Worm (Caenorhabditis elegans) whole organism, L2 larva: ENCODE results near the gene F17C11.12.

Source experiments
- C34F6.9 ChIP-seq: fragments of 150-350 bp; optimal IDR thresholded peaks from 2 replicates; lab custom pipeline; 2014; ENCODE audit warnings: missing biosample characterization, missing genetic modification characterization
- F13H6.1 ChIP-seq: sonication (generic microtip); optimal IDR thresholded peaks from 2 replicates; lab custom pipeline; 2016; ENCODE audit warnings: missing genetic modification characterization, missing compliant biosample characterization
- R02D3.7 ChIP-seq: fragments of 150-350 bp; optimal IDR thresholded peaks from 2 replicates; lab custom pipeline; 2014; ENCODE audit warnings: missing biosample characterization, missing genetic modification characterization
- Y55F3AM.14 ChIP-seq: fragments of 200-800 bp; sonication (Bioruptor generic); optimal IDR thresholded peaks from 2 replicates; lab custom pipeline; 2018; ENCODE audit warnings: mild to moderate bottlenecking, missing genetic modification characterization, missing compliant biosample characterization
- ZK546.5 ChIP-seq: sonication (generic microtip); optimal IDR thresholded peaks from 2 replicates; lab custom pipeline; 2017; ENCODE audit warnings: missing biosample characterization, missing genetic modification characterization
- alr-1 ChIP-seq: fragments of 150-350 bp; optimal IDR thresholded peaks from 2 replicates; lab custom pipeline; 2014; ENCODE audit warnings: missing biosample characterization, missing genetic modification characterization
- aly-2 ChIP-seq: fragments of 150-350 bp; optimal IDR thresholded peaks from 2 replicates; lab custom pipeline; 2014; ENCODE audit warnings: missing biosample characterization, missing genetic modification characterization
- ama-1 ChIP-seq: fragments of 150-350 bp; optimal IDR thresholded peaks from 2 replicates; lab custom pipeline; 2018; ENCODE audit warnings: inconsistent platforms
- blmp-1 ChIP-seq: sonication (generic microtip); optimal IDR thresholded peaks from 2 replicates; lab custom pipeline; 2017; ENCODE audit warnings: missing genetic modification characterization, mild to moderate bottlenecking, missing compliant biosample characterization, antibody characterized with exemption, moderate library complexity; ENCODE audit not compliant: insufficient read depth
- ceh-16 ChIP-seq: fragments of 150-350 bp; optimal IDR thresholded peaks from 2 replicates; lab custom pipeline; 2014; ENCODE audit warnings: missing biosample characterization, missing genetic modification characterization
- crh-2 ChIP-seq: sonication (generic microtip); optimal IDR thresholded peaks from 2 replicates; lab custom pipeline; 2017; ENCODE audit warnings: missing biosample characterization, missing genetic modification characterization
- dmd-4 ChIP-seq: sonication (generic microtip); optimal IDR thresholded peaks from 2 replicates; lab custom pipeline; 2017; ENCODE audit warnings: missing biosample characterization, missing genetic modification characterization
- egl-27 ChIP-seq: sonication (generic microtip); optimal IDR thresholded peaks from 3 replicates; lab custom pipeline; 2017; ENCODE audit warnings: missing biosample characterization, missing genetic modification reagents, missing genetic modification characterization
- elt-1 ChIP-seq: fragments of 150-350 bp; optimal IDR thresholded peaks from 2 replicates; lab custom pipeline; 2014; ENCODE audit warnings: missing biosample characterization, missing genetic modification characterization
- elt-3 ChIP-seq: sonication (generic microtip); optimal IDR thresholded peaks from 2 replicates; lab custom pipeline; 2017; ENCODE audit warnings: missing biosample characterization, missing genetic modification characterization
- fos-1 ChIP-seq: fragments of 150-350 bp; optimal IDR thresholded peaks from 2 replicates; lab custom pipeline; 2014; ENCODE audit warnings: missing biosample characterization, missing genetic modification characterization
- gmeb-1 ChIP-seq: fragments of 150-350 bp; optimal IDR thresholded peaks from 2 replicates; lab custom pipeline; 2014; ENCODE audit warnings: missing biosample characterization, missing genetic modification characterization
- lin-11 ChIP-seq: fragments of 150-350 bp; sonication (generic microtip); optimal IDR thresholded peaks from 2 replicates; lab custom pipeline; 2014; ENCODE audit warnings: missing biosample characterization, missing genetic modification characterization, inconsistent platforms, mixed read lengths
- lin-13 ChIP-seq: fragments of 150-350 bp; optimal IDR thresholded peaks from 2 replicates; lab custom pipeline; 2014; ENCODE audit warnings: missing biosample characterization, missing genetic modification reagents, missing genetic modification characterization
- lin-39 ChIP-seq: fragments of 150-350 bp; optimal IDR thresholded peaks from 2 replicates; lab custom pipeline; 2014; ENCODE audit warnings: missing biosample characterization, missing genetic modification reagents, missing genetic modification characterization
- lsy-2 ChIP-seq, 2 experiments: fragments of 150-350 bp in 1 of 2; sonication (generic microtip) in 1 of 2; optimal IDR thresholded peaks; 2 replicates each; lab custom pipeline; 2014 to 2017; ENCODE audit warnings: missing biosample characterization in 2 of 2, missing genetic modification characterization in 2 of 2
- mab-5 ChIP-seq: fragments of 150-350 bp; optimal IDR thresholded peaks from 2 replicates; lab custom pipeline; 2014; ENCODE audit warnings: missing biosample characterization, missing genetic modification characterization
- mbf-1 ChIP-seq: sonication (generic microtip); optimal IDR thresholded peaks from 2 replicates; lab custom pipeline; 2017; ENCODE audit warnings: missing biosample characterization, missing genetic modification characterization
- mdl-1 ChIP-seq, 2 experiments: fragments of 150-350 bp in 1 of 2; sonication (generic microtip) in 1 of 2; optimal IDR thresholded peaks; 2 replicates each; lab custom pipeline; 2017; ENCODE audit warnings: missing biosample characterization in 2 of 2, missing genetic modification characterization in 2 of 2
- nhr-10 ChIP-seq: sonication (generic microtip); optimal IDR thresholded peaks from 2 replicates; lab custom pipeline; 2017; ENCODE audit warnings: missing biosample characterization, missing genetic modification characterization
- nhr-11 ChIP-seq: fragments of 150-350 bp; optimal IDR thresholded peaks from 2 replicates; lab custom pipeline; 2014; ENCODE audit warnings: missing biosample characterization, missing genetic modification characterization
- nhr-12 ChIP-seq: fragments of 150-350 bp; optimal IDR thresholded peaks from 2 replicates; lab custom pipeline; 2014; ENCODE audit warnings: missing biosample characterization, missing genetic modification characterization
- nhr-129 ChIP-seq: fragments of 150-350 bp; optimal IDR thresholded peaks from 2 replicates; lab custom pipeline; 2014; ENCODE audit warnings: missing biosample characterization, missing genetic modification characterization
- nhr-21 ChIP-seq: fragments of 150-350 bp; optimal IDR thresholded peaks from 2 replicates; lab custom pipeline; 2014; ENCODE audit warnings: missing biosample characterization, missing genetic modification characterization
- nhr-237 ChIP-seq: fragments of 150-350 bp; optimal IDR thresholded peaks from 2 replicates; lab custom pipeline; 2014; ENCODE audit warnings: missing biosample characterization, missing genetic modification characterization
- nhr-25 ChIP-seq: fragments of 150-350 bp; sonication (generic microtip); optimal IDR thresholded peaks from 3 replicates; lab custom pipeline; 2014; ENCODE audit warnings: missing biosample characterization, missing genetic modification characterization
- nhr-6 ChIP-seq: fragments of 150-350 bp; optimal IDR thresholded peaks from 2 replicates; lab custom pipeline; 2014; ENCODE audit warnings: missing biosample characterization, missing genetic modification characterization
- nhr-77 ChIP-seq: fragments of 150-350 bp; optimal IDR thresholded peaks from 2 replicates; lab custom pipeline; 2014; ENCODE audit warnings: missing biosample characterization, missing genetic modification characterization
- peb-1 ChIP-seq: fragments of 150-350 bp; optimal IDR thresholded peaks from 2 replicates; lab custom pipeline; 2014; ENCODE audit warnings: missing biosample characterization, missing genetic modification characterization
- sem-4 ChIP-seq: fragments of 150-350 bp; optimal IDR thresholded peaks from 2 replicates; lab custom pipeline; 2014; ENCODE audit warnings: missing biosample characterization, missing genetic modification reagents, missing genetic modification characterization
- skn-1 ChIP-seq: sonication (generic microtip); optimal IDR thresholded peaks from 2 replicates; lab custom pipeline; 2017; ENCODE audit warnings: missing biosample characterization, missing genetic modification characterization
- sma-3 ChIP-seq: sonication (generic microtip); optimal IDR thresholded peaks from 2 replicates; lab custom pipeline; 2016; ENCODE audit warnings: missing genetic modification reagents, missing genetic modification characterization, missing compliant biosample characterization
- sma-9 ChIP-seq, 2 experiments: fragments of 150-350 bp in 1 of 2; sonication (generic microtip) in 1 of 2; optimal IDR thresholded peaks; 2 replicates each; lab custom pipeline; 2014 to 2016; ENCODE audit warnings: missing genetic modification characterization in 2 of 2, mild to moderate bottlenecking in 1 of 2, missing biosample characterization in 1 of 2, missing compliant biosample characterization in 1 of 2, missing genetic modification reagents in 1 of 2, moderate library complexity in 1 of 2
- unc-39 ChIP-seq: fragments of 150-350 bp; optimal IDR thresholded peaks from 2 replicates; lab custom pipeline; 2014; ENCODE audit warnings: missing biosample characterization, missing genetic modification characterization
- unc-55 ChIP-seq: fragments of 150-350 bp; sonication (generic microtip); optimal IDR thresholded peaks from 3 replicates; lab custom pipeline; 2014; ENCODE audit warnings: missing biosample characterization, missing genetic modification reagents, missing genetic modification characterization
- unc-62 ChIP-seq: fragments of 150-350 bp; optimal IDR thresholded peaks from 2 replicates; lab custom pipeline; 2014; ENCODE audit warnings: missing biosample characterization, missing genetic modification reagents, missing genetic modification characterization
- zag-1 ChIP-seq: fragments of 150-350 bp; optimal IDR thresholded peaks from 2 replicates; lab custom pipeline; 2014; ENCODE audit warnings: missing biosample characterization, missing genetic modification characterization
- ztf-1 ChIP-seq: fragments of 200-800 bp; sonication (Bioruptor generic); conservative IDR thresholded peaks from 2 replicates; pipeline ENCODE4 v1.3.6; 2022; ENCODE audit warnings: missing genetic modification characterization, missing compliant biosample characterization
- ztf-11 ChIP-seq: sonication (generic microtip); optimal IDR thresholded peaks from 2 replicates; lab custom pipeline; 2017; ENCODE audit warnings: missing biosample characterization, missing genetic modification characterization
- ztf-4 ChIP-seq: fragments of 150-350 bp; optimal IDR thresholded peaks from 2 replicates; lab custom pipeline; 2014; ENCODE audit warnings: missing biosample characterization, missing genetic modification characterization

The F17C11.12 gene

ce11 chrV:10967594-10968273 is 31.0 kb upstream of the F17C11.12 start:
- TF ChIP-seq nhr-21 (no peak), nhr-6 (no peak), ceh-16 (tag; lab: Kevin White, UChicago) (no peak), sma-3 (GFP tag; lab: Kevin White, UChicago) (no peak), ama-1 (lab: Kevin White, UChicago) (no peak), unc-55 (no peak), unc-62 (GFP tag; lab: Kevin White, UChicago) (no peak), egl-27 (no peak), mab-5 (tag; lab: Kevin White, UChicago) (no peak)

ce11 chrV:10966874-10967273 is 30.2 kb upstream of the F17C11.12 start:
- TF ChIP-seq mbf-1 (tag; lab: Kevin White, UChicago) (no peak), gmeb-1 (no peak), elt-3 (tag; lab: Kevin White, UChicago) (no peak), nhr-12 (no peak), peb-1 (tag; lab: Kevin White, UChicago) (no peak), alr-1 (tag; lab: Kevin White, UChicago) (no peak), lin-11 (tag; lab: Kevin White, UChicago) (no peak), fos-1 (tag; lab: Kevin White, UChicago) (no peak), sma-3 (GFP tag; lab: Kevin White, UChicago) (no peak), ZK546.5 (tag; lab: Kevin White, UChicago) (no peak), mdl-1 (tag; optimal IDR thresholded peaks at IDR 0.05; lab: Kevin White, UChicago) (no peak), skn-1 (tag; lab: Kevin White, UChicago) (no peak), lin-13 (GFP tag; lab: Kevin White, UChicago) (no peak), aly-2 (tag; lab: Kevin White, UChicago) (no peak)

- peak; percentile 98 for TF ChIP-seq nhr-21
- peak; percentile 95 for TF ChIP-seq nhr-6
- TF ChIP-seq crh-2 (tag; lab: Kevin White, UChicago), result peak; percentile 98
- no peak for TF ChIP-seq elt-1 (tag; lab: Kevin White, UChicago)
- peak; percentile 97 for TF ChIP-seq sma-3 (GFP tag; lab: Kevin White, UChicago)
- TF ChIP-seq ztf-1 (GFP tag; lab: Robert Waterston, UW), result no peak
- TF ChIP-seq nhr-10, result peak; percentile 61
- TF ChIP-seq lsy-2 (tag; optimal IDR thresholded peaks at IDR 0.05; lab: Kevin White, UChicago), result peak; percentile 83 to 96
- peak; percentile 58 for TF ChIP-seq R02D3.7 (tag; lab: Kevin White, UChicago)
- TF ChIP-seq unc-39 (tag; lab: Kevin White, UChicago), result no peak
- TF ChIP-seq ama-1 (lab: Kevin White, UChicago), result peak; percentile 51
- TF ChIP-seq nhr-12, result no peak
- TF ChIP-seq skn-1 (tag; lab: Kevin White, UChicago), result peak; percentile 86
- TF ChIP-seq C34F6.9, result peak; percentile 99
- no peak for TF ChIP-seq peb-1 (tag; lab: Kevin White, UChicago)
- peak; percentile 85 for TF ChIP-seq mab-5 (tag; lab: Kevin White, UChicago)
- no peak for TF ChIP-seq aly-2 (tag; lab: Kevin White, UChicago)
- peak; percentile 12 for TF ChIP-seq unc-62 (GFP tag; lab: Kevin White, UChicago)
- TF ChIP-seq blmp-1, result peak; percentile 71
- TF ChIP-seq dmd-4 (tag; lab: Kevin White, UChicago), result no peak
- no peak for TF ChIP-seq elt-3 (tag; lab: Kevin White, UChicago)
- TF ChIP-seq ztf-4, result peak; percentile 93
- TF ChIP-seq nhr-129 (tag; lab: Kevin White, UChicago), result peak; percentile 99
- peak; percentile 99 for TF ChIP-seq unc-55
- TF ChIP-seq nhr-237 (tag; lab: Kevin White, UChicago), result no peak
- TF ChIP-seq ztf-11 (tag; lab: Kevin White, UChicago), result no peak
- TF ChIP-seq mbf-1 (tag; lab: Kevin White, UChicago), result no peak
- peak; percentile 36 for TF ChIP-seq lin-39 (tag; lab: Kevin White, UChicago)
- peak; percentile 99 for TF ChIP-seq sma-9 (GFP tag; optimal IDR thresholded peaks at IDR 0.05; lab: Kevin White, UChicago)
- TF ChIP-seq sma-9 (tag; optimal IDR thresholded peaks at IDR 0.05; lab: Kevin White, UChicago), result no peak
- peak; percentile 96 for TF ChIP-seq F13H6.1
- TF ChIP-seq lin-13 (GFP tag; lab: Kevin White, UChicago), result peak; percentile 96
- TF ChIP-seq sem-4, result peak; percentile 97
- TF ChIP-seq ceh-16 (tag; lab: Kevin White, UChicago), result peak; percentile 31
- peak; percentile 94 for TF ChIP-seq lin-11 (tag; lab: Kevin White, UChicago)
- peak; percentile 99 for TF ChIP-seq fos-1 (tag; lab: Kevin White, UChicago)
- TF ChIP-seq alr-1 (tag; lab: Kevin White, UChicago), result no peak
- peak; percentile 71 for TF ChIP-seq ZK546.5 (tag; lab: Kevin White, UChicago)
- TF ChIP-seq egl-27, result peak; percentile 82
- TF ChIP-seq mdl-1 (tag; optimal IDR thresholded peaks at IDR 0.05; lab: Kevin White, UChicago), result peak in 1 of 2 experiments; percentile 60
- peak; percentile 76 for TF ChIP-seq Y55F3AM.14
- peak; percentile 98 for TF ChIP-seq nhr-25 (tag; lab: Kevin White, UChicago)
- no peak for TF ChIP-seq nhr-11 (tag; lab: Kevin White, UChicago)
- peak; percentile 57 for TF ChIP-seq nhr-77 (tag; lab: Kevin White, UChicago)
- peak; percentile 87 for TF ChIP-seq zag-1 (tag; lab: Kevin White, UChicago)
Measured at ce11 chrV:10965501-10965900, 28.8 kb upstream of the F17C11.12 start, which contains the start of the genes ctf-4 and eef-1G. ctf-4 (minus strand) TSS chrV:10965539. eef-1G (plus strand) TSS chrV:10965719.
